Worm (Caenorhabditis elegans) whole organism, mixed stage, embryonic: Measurements from ENCODE around the gene ceh-7.

Source experiments
- elt-1 ChIP-seq: sonication (generic microtip); optimal IDR thresholded peaks from 2 replicates; lab custom pipeline; 2017; ENCODE audit warnings: missing genetic modification characterization, mild to moderate bottlenecking, missing compliant biosample characterization, antibody characterized with exemption, moderate library complexity, borderline replicate concordance; ENCODE audit not compliant: insufficient read depth
- lin-13 ChIP-seq: fragments of 150-350 bp; optimal IDR thresholded peaks from 2 replicates; lab custom pipeline; 2014; ENCODE audit warnings: missing biosample characterization, missing genetic modification characterization
- nhr-12 ChIP-seq: fragments of 150-350 bp; optimal IDR thresholded peaks from 2 replicates; lab custom pipeline; 2014; ENCODE audit warnings: missing biosample characterization, missing genetic modification characterization

DNA sequence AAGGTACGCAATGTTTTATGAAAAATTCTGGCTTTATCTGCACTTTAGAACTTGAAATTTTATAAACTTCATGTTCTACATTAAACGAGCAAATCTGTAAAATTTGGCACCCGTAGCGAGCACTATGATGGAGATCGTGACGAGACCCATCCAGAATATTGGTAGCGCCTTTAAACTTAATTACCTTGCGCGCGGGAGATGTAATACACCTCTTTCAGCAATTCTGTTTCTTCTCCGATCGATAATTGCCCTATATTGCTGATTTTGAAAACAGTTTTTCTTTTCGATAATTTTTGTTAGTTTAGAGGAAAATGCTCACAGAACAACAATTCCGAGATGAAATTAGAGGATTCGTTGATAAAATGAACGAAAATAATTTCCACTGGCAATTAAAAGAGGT is 44.8 kb downstream of the ceh-7 start, which contains the start of gene atg-10:
- TF ChIP-seq nhr-12 (tag; lab: Kevin White, UChicago) (no peak), lin-13 (tag; lab: Kevin White, UChicago) (no peak), elt-1 (no peak)
